Worm (Caenorhabditis elegans) whole organism, L4 larva: ENCODE data around the gene ccr-4.

Experiments
- R02D3.7 ChIP-seq: fragments of 150-350 bp; sonication (generic microtip); optimal IDR thresholded peaks from 3 replicates; lab custom pipeline; 2014; ENCODE audit warnings: missing biosample characterization, missing genetic modification characterization
- fos-1 ChIP-seq: fragments of 150-350 bp; optimal IDR thresholded peaks from 2 replicates; lab custom pipeline; 2014; ENCODE audit warnings: missing biosample characterization, missing genetic modification characterization
- lin-39 ChIP-seq: fragments of 150-350 bp; optimal IDR thresholded peaks from 2 replicates; lab custom pipeline; 2014; ENCODE audit warnings: missing biosample characterization, missing genetic modification reagents, missing genetic modification characterization
- unc-39 ChIP-seq: sonication (generic microtip); optimal IDR thresholded peaks from 2 replicates; lab custom pipeline; 2017; ENCODE audit warnings: missing biosample characterization, missing genetic modification characterization
- ztf-11 ChIP-seq: fragments of 150-350 bp; optimal IDR thresholded peaks from 2 replicates; lab custom pipeline; 2014; ENCODE audit warnings: missing biosample characterization, missing genetic modification characterization

DNA sequence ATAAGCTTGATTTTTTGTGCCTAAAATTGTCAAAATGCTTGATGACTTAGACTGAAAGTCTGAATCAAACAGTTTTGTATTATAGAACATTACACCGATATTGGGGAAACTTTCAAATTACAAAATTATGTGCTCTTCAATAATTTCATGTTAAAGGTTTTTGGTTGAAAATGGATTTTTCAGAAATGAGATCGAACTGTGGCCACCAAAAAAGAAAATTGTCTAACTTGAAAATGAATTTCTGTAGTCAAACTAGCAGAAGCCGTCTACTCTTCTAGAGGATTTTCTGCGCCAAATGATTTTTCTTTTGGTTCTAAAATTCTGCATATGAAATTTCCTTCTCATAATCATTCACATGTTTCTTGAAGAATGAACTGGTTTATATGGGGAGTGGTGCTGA lies 20.5 kb upstream of the ccr-4 start:
- TF ChIP-seq unc-39 (tag; lab: Kevin White, UChicago), result no peak
- TF ChIP-seq ztf-11 (tag; lab: Kevin White, UChicago), result no peak
- TF ChIP-seq fos-1 (tag; lab: Kevin White, UChicago), result no peak
- no peak for TF ChIP-seq R02D3.7 (tag; lab: Kevin White, UChicago)
- TF ChIP-seq lin-39, result no peak
